Worm (Caenorhabditis elegans): ENCODE results near the gene F58E2.3.
"Not testable (repeated sequence)": the region's sequence is repeated elsewhere in the genome, so short reads cannot be mapped to it uniquely, and the experiment has no call there.

ce11 chrIV:3433387-3433786 is 33.8 kb upstream of the F58E2.3 start, which contains the start of gene C04C3.7:
- TF ChIP-seq unc-39 (tag; optimal IDR thresholded peaks at IDR 0.05); pha-4 (tag; optimal IDR thresholded peaks at IDR 0.05); unc-62 (GFP tag; optimal IDR thresholded peaks at IDR 0.05); zip-8 (tag; optimal IDR thresholded peaks at IDR 0.05); snpc-4 (tag; optimal IDR thresholded peaks at IDR 0.05); elt-1 (tag; optimal IDR thresholded peaks at IDR 0.05; ENCODE audit: borderline replicate concordance, insufficient read depth): not testable (repeated sequence)
